Fruit fly (Drosophila melanogaster) whole organism, embryonic: ENCODE measurements around the gene CG8509.
A peak's percentile ranks its signal among the peaks of the same experiment; 100 is the strongest.

Source experiments
- Ada2b ChIP-seq: fragments of 200-800 bp; sonication (Bioruptor generic); IDR thresholded peaks from 2 replicates; pipeline ENCODE4 v1.3.6; 2022; ENCODE audit warnings: missing biosample characterization, missing genetic modification characterization
- Bgb ChIP-seq: fragments of 200-800 bp; sonication (Bioruptor generic); IDR thresholded peaks from 2 replicates; pipeline ENCODE4 v1.3.6; 2022; ENCODE audit warnings: missing biosample characterization, missing genetic modification characterization; ENCODE audit not compliant: partially characterized antibody
- CG1024 ChIP-seq: fragments of 200-800 bp; sonication (Bioruptor generic); IDR thresholded peaks from 2 replicates; pipeline ENCODE4 v1.3.6; 2022; ENCODE audit warnings: missing biosample characterization, missing genetic modification characterization
- CG10543 ChIP-seq: fragments of 200-800 bp; sonication (Bioruptor generic); optimal IDR thresholded peaks from 3 replicates; lab custom pipeline; 2017; ENCODE audit warnings: missing biosample characterization, mild to moderate bottlenecking, missing genetic modification characterization, moderate library complexity
- CG10565 ChIP-seq: fragments of 200-800 bp; sonication (Bioruptor generic); optimal IDR thresholded peaks from 3 replicates; lab custom pipeline; 2016; ENCODE audit warnings: missing biosample characterization, mild to moderate bottlenecking, missing genetic modification characterization
- CG10654 ChIP-seq: fragments of 200-800 bp; sonication (Bioruptor generic); optimal IDR thresholded peaks from 2 replicates; lab custom pipeline; 2016; ENCODE audit warnings: missing biosample characterization, missing genetic modification characterization
- CG11398 ChIP-seq: fragments of 200-800 bp; sonication (Bioruptor generic); optimal IDR thresholded peaks from 2 replicates; lab custom pipeline; 2016; ENCODE audit warnings: missing biosample characterization, missing genetic modification characterization
- CG12219 ChIP-seq: fragments of 200-800 bp; sonication (Bioruptor generic); optimal IDR thresholded peaks from 3 replicates; lab custom pipeline; 2018; ENCODE audit warnings: missing biosample characterization, mild to moderate bottlenecking, missing genetic modification characterization
- CG14441 ChIP-seq: fragments of 200-800 bp; sonication (Bioruptor generic); IDR thresholded peaks from 2 replicates; pipeline ENCODE4 v1.3.6; 2022; ENCODE audit warnings: missing biosample characterization, missing genetic modification characterization
- CG14710 ChIP-seq: fragments of 200-800 bp; sonication (Bioruptor generic); optimal IDR thresholded peaks from 3 replicates; lab custom pipeline; 2019; ENCODE audit warnings: missing biosample characterization, mild to moderate bottlenecking, missing genetic modification characterization, moderate library complexity
- CG14965 ChIP-seq: fragments of 200-800 bp; sonication (Bioruptor generic); optimal IDR thresholded peaks from 2 replicates; lab custom pipeline; 2016; ENCODE audit warnings: missing biosample characterization, missing genetic modification characterization, borderline replicate concordance
- CG15601 ChIP-seq: fragments of 200-800 bp; sonication (Bioruptor generic); optimal IDR thresholded peaks from 3 replicates; lab custom pipeline; 2019; ENCODE audit warnings: missing biosample characterization, mild to moderate bottlenecking, missing genetic modification characterization, moderate library complexity
- CG15696 ChIP-seq: fragments of 200-800 bp; sonication (Bioruptor generic); optimal IDR thresholded peaks from 2 replicates; lab custom pipeline; 2019; ENCODE audit warnings: missing biosample characterization, mild to moderate bottlenecking, missing genetic modification characterization, moderate library complexity
- CG16779 ChIP-seq: fragments of 200-800 bp; sonication (Bioruptor generic); IDR thresholded peaks from 2 replicates; pipeline ENCODE4 v1.3.6; 2022; ENCODE audit warnings: missing biosample characterization, missing genetic modification characterization
- CG1792 ChIP-seq: fragments of 200-800 bp; sonication (Bioruptor generic); optimal IDR thresholded peaks from 2 replicates; lab custom pipeline; 2016; ENCODE audit warnings: missing biosample characterization, missing genetic modification characterization
- CG2116 ChIP-seq: fragments of 200-800 bp; sonication (Bioruptor generic); optimal IDR thresholded peaks from 3 replicates; lab custom pipeline; 2018; ENCODE audit warnings: missing biosample characterization, mild to moderate bottlenecking, missing genetic modification characterization
- CG2678 ChIP-seq: fragments of 200-800 bp; sonication (Bioruptor generic); optimal IDR thresholded peaks from 3 replicates; lab custom pipeline; 2019; ENCODE audit warnings: missing biosample characterization, mild to moderate bottlenecking, missing genetic modification characterization, moderate library complexity
- CG34224 ChIP-seq: fragments of 200-800 bp; sonication (Bioruptor generic); IDR thresholded peaks from 3 replicates; pipeline ENCODE4 v1.3.6; 2022; ENCODE audit warnings: missing biosample characterization, missing genetic modification characterization; ENCODE audit not compliant: partially characterized antibody
- CG7963 ChIP-seq: fragments of 200-800 bp; sonication (Bioruptor generic); IDR thresholded peaks from 3 replicates; pipeline ENCODE4 v1.3.6; 2022; ENCODE audit warnings: missing biosample characterization, missing genetic modification characterization; ENCODE audit not compliant: partially characterized antibody
- CG9932 ChIP-seq: fragments of 200-800 bp; sonication (Bioruptor generic); IDR thresholded peaks from 2 replicates; pipeline ENCODE4 v1.3.6; 2022; ENCODE audit warnings: missing biosample characterization, missing genetic modification characterization
- CoRest ChIP-seq: fragments of 200-800 bp; sonication (Bioruptor generic); optimal IDR thresholded peaks from 3 replicates; lab custom pipeline; 2018; ENCODE audit warnings: missing biosample characterization, mild to moderate bottlenecking, missing genetic modification characterization, moderate library complexity
- CrebB ChIP-seq: fragments of 200-800 bp; sonication (Bioruptor generic); optimal IDR thresholded peaks from 3 replicates; lab custom pipeline; 2018; ENCODE audit warnings: missing biosample characterization, mild to moderate bottlenecking, missing genetic modification characterization
- Dad ChIP-seq: fragments of 200-800 bp; sonication (Bioruptor generic); optimal IDR thresholded peaks from 3 replicates; lab custom pipeline; 2016; ENCODE audit warnings: missing biosample characterization, missing genetic modification characterization
- Dfd ChIP-seq, 2 experiments: fragments of >200 bp; optimal IDR thresholded peaks; 2 replicates each; lab custom pipeline; 2017; ENCODE audit warnings: missing biosample characterization in 2 of 2, missing genetic modification characterization in 2 of 2
- Dip3 ChIP-seq: fragments of 200-800 bp; sonication (Bioruptor generic); optimal IDR thresholded peaks from 3 replicates; lab custom pipeline; 2016; ENCODE audit warnings: missing biosample characterization, missing genetic modification characterization
- Dp ChIP-seq: fragments of 200-800 bp; sonication (Bioruptor generic); optimal IDR thresholded peaks from 2 replicates; lab custom pipeline; 2018; ENCODE audit warnings: missing biosample characterization, mild to moderate bottlenecking, missing genetic modification characterization, moderate library complexity
- Hand ChIP-seq: fragments of 200-800 bp; sonication (Bioruptor generic); optimal IDR thresholded peaks from 2 replicates; lab custom pipeline; 2017; ENCODE audit warnings: mild to moderate bottlenecking, missing biosample characterization, missing genetic modification reagents, missing genetic modification characterization
- MESR4 ChIP-seq: fragments of 200-800 bp; sonication (Bioruptor generic); optimal IDR thresholded peaks from 2 replicates; lab custom pipeline; 2018; ENCODE audit warnings: missing biosample characterization, mild to moderate bottlenecking, missing genetic modification characterization, moderate library complexity
- Max ChIP-seq: fragments of 200-800 bp; sonication (Bioruptor generic); optimal IDR thresholded peaks from 2 replicates; lab custom pipeline; 2016; ENCODE audit warnings: missing biosample characterization, mild to moderate bottlenecking, missing genetic modification characterization
- Nf-YC ChIP-seq: fragments of 200-800 bp; optimal IDR thresholded peaks from 3 replicates; lab custom pipeline; 2019; ENCODE audit warnings: missing biosample characterization, mild to moderate bottlenecking, missing genetic modification characterization, moderate library complexity
- Rfx ChIP-seq: fragments of 200-800 bp; sonication (Bioruptor generic); IDR thresholded peaks from 2 replicates; pipeline ENCODE4 v1.3.6; 2022; ENCODE audit warnings: missing biosample characterization, missing genetic modification characterization
- Xrp1 ChIP-seq: fragments of 200-800 bp; sonication (Bioruptor generic); IDR thresholded peaks from 2 replicates; pipeline ENCODE4 v1.3.6; 2022; ENCODE audit warnings: missing biosample characterization, missing genetic modification characterization
- amos ChIP-seq: fragments of 200-800 bp; sonication (Bioruptor generic); IDR thresholded peaks from 2 replicates; pipeline ENCODE4 v1.3.6; 2022; ENCODE audit warnings: missing biosample characterization, missing genetic modification characterization; ENCODE audit not compliant: partially characterized antibody
- chinmo ChIP-seq: fragments of 200-800 bp; sonication (Bioruptor generic); IDR thresholded peaks from 4 replicates; pipeline ENCODE4 v1.3.6; 2022; ENCODE audit warnings: missing biosample characterization, missing genetic modification characterization; ENCODE audit not compliant: partially characterized antibody
- crol ChIP-seq: fragments of 200-800 bp; sonication (Bioruptor generic); IDR thresholded peaks from 2 replicates; pipeline ENCODE4 v1.3.6; 2022; ENCODE audit warnings: missing biosample characterization, missing genetic modification characterization
- exex ChIP-seq: fragments of 200-800 bp; sonication (Bioruptor generic); optimal IDR thresholded peaks from 4 replicates; lab custom pipeline; 2018; ENCODE audit warnings: missing biosample characterization, mild to moderate bottlenecking, missing genetic modification characterization, moderate library complexity
- fu2 ChIP-seq: fragments of 200-800 bp; sonication (Bioruptor generic); optimal IDR thresholded peaks from 2 replicates; lab custom pipeline; 2016; ENCODE audit warnings: missing biosample characterization, missing genetic modification characterization
- gcm2 ChIP-seq: fragments of 200-800 bp; sonication (Bioruptor generic); optimal IDR thresholded peaks from 2 replicates; lab custom pipeline; 2016; ENCODE audit warnings: missing biosample characterization, missing genetic modification characterization
- gem ChIP-seq: fragments of 200-800 bp; sonication (Bioruptor generic); optimal IDR thresholded peaks from 2 replicates; lab custom pipeline; 2019; ENCODE audit warnings: missing biosample characterization, mild to moderate bottlenecking, missing genetic modification characterization, moderate library complexity
- grau ChIP-seq: fragments of 200-800 bp; optimal IDR thresholded peaks from 3 replicates; lab custom pipeline; 2019; ENCODE audit warnings: missing biosample characterization, mild to moderate bottlenecking, missing genetic modification characterization, moderate library complexity
- gro ChIP-seq: fragments of 200-800 bp; sonication (Bioruptor generic); optimal IDR thresholded peaks from 2 replicates; lab custom pipeline; 2016; ENCODE audit warnings: missing biosample characterization, missing genetic modification characterization
- knrl ChIP-seq: fragments of 200-800 bp; sonication (Bioruptor generic); IDR thresholded peaks from 3 replicates; pipeline ENCODE4 v1.3.6; 2022; ENCODE audit warnings: missing biosample characterization, missing genetic modification characterization; ENCODE audit not compliant: partially characterized antibody
- nau ChIP-seq: fragments of 200-800 bp; sonication (Bioruptor generic); optimal IDR thresholded peaks from 3 replicates; lab custom pipeline; 2017; ENCODE audit warnings: missing biosample characterization, mild to moderate bottlenecking, missing genetic modification characterization, missing genetic modification reagents
- pnt ChIP-seq: fragments of 200-800 bp; sonication (Bioruptor generic); optimal IDR thresholded peaks from 3 replicates; lab custom pipeline; 2016; ENCODE audit warnings: missing biosample characterization, missing genetic modification characterization
- sob ChIP-seq: fragments of 200-800 bp; sonication (Bioruptor generic); IDR thresholded peaks from 2 replicates; pipeline ENCODE4 v1.3.6; 2022; ENCODE audit warnings: missing biosample characterization, missing genetic modification characterization
- stc ChIP-seq: fragments of 200-800 bp; sonication (Bioruptor generic); IDR thresholded peaks from 2 replicates; pipeline ENCODE4 v1.3.6; 2022; ENCODE audit warnings: missing biosample characterization, missing genetic modification characterization
- trem ChIP-seq: fragments of 200-800 bp; optimal IDR thresholded peaks from 3 replicates; lab custom pipeline; 2019; ENCODE audit warnings: missing biosample characterization, mild to moderate bottlenecking, missing genetic modification characterization, moderate library complexity
- wor ChIP-seq: fragments of 200-800 bp; sonication (Bioruptor generic); IDR thresholded peaks from 2 replicates; pipeline ENCODE4 v1.3.6; 2022; ENCODE audit warnings: missing biosample characterization, missing genetic modification characterization
- z ChIP-seq: fragments of 200-800 bp; sonication (Bioruptor generic); IDR thresholded peaks from 3 replicates; pipeline ENCODE4 v1.3.6; 2022; ENCODE audit warnings: missing biosample characterization, missing genetic modification characterization
- zfh1 ChIP-seq: fragments of 200-800 bp; sonication (Bioruptor generic); IDR thresholded peaks from 3 replicates; pipeline ENCODE4 v1.3.6; 2022; ENCODE audit warnings: missing biosample characterization, missing genetic modification characterization

CG8509 gene

DNA sequence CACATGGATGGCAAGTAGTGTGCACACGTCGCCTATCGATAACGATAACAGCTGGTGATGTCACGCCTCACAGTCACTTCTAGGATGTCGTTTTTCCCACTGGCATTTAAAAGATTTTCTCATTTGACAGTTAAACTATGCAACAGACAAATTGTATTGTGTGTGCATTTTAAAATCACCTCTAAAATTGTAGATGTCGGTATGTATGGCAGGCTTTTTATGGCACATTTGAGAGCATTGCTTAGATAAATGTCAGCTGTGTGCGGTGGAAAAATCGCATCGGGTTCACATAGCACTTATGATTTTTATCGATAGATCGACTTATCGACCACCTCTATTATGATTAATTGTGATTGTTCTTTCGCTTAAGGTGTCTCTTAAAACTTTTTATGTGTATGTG lies 34.8 kb downstream of the CG8509 start, which contains the start of the genes ArgRS and CG8578 (continued):
- TF ChIP-seq zfh1 (GFP tag; lab: Robert Waterston, UW) (peak; percentile 57; the same call in 1 of the 3 replicates), Bgb (GFP tag; lab: Robert Waterston, UW) (peak; percentile 71), CG2678 (tag; lab: Kevin White, UChicago) (no peak), crol (GFP tag; lab: Robert Waterston, UW) (no peak), fu2 (peak; percentile 38), amos (peak; percentile 72; the same call in 1 of the 2 replicates), CG11398 (GFP tag; lab: Kevin White, UChicago) (no peak), nau (GFP tag; lab: Kevin White, UChicago) (no peak), CG10565 (GFP tag; lab: Kevin White, UChicago) (no peak), Xrp1 (peak; percentile 51; the same call in 1 of the 2 replicates), wor (GFP tag; lab: Robert Waterston, UW) (no peak; the same call in 1 of the 2 replicates), Dfd (GFP tag; optimal IDR thresholded peaks at IDR 0.05; lab: Kevin White, UChicago) (no peak), Rfx (peak; percentile 83), CG16779 (no peak), CG10543 (GFP tag; lab: Kevin White, UChicago) (no peak), CG2116 (GFP tag; lab: Kevin White, UChicago) (peak; percentile 68), CrebB (tag; lab: Kevin White, UChicago) (no peak), CG34224 (GFP tag; lab: Robert Waterston, UW) (no peak; the same call in none of the 3 replicates), CG14710 (tag; lab: Kevin White, UChicago) (peak; percentile 64), gcm2 (no peak), Hand (no peak), CG15601 (no peak), CG10654 (GFP tag; lab: Kevin White, UChicago) (no peak), CG1024 (GFP tag; lab: Robert Waterston, UW) (0 out of 2 replicates have a peak, but pooled peaks have one; percentile 34), sob (GFP tag; lab: Robert Waterston, UW) (peak; percentile 48), gro (GFP tag; lab: Kevin White, UChicago) (peak; percentile 84), Max (GFP tag; lab: Kevin White, UChicago) (peak; percentile 39), CG14441 (GFP tag; lab: Robert Waterston, UW) (peak; percentile 71), CoRest (peak; percentile 54), chinmo (peak; percentile 72; the same call in 2 of the 4 replicates), grau (peak; percentile 53), Dip3 (peak; percentile 13), Ada2b (GFP tag; lab: Robert Waterston, UW) (no peak), CG15696 (tag; lab: Kevin White, UChicago) (no peak), CG7963 (0 out of 3 replicates have a peak, but pooled peaks have one; percentile 47), z (GFP tag; lab: Robert Waterston, UW) (no peak), exex (tag; lab: Kevin White, UChicago) (peak; percentile 29), trem (peak; percentile 40), knrl (peak; percentile 91), CG14965 (GFP tag; lab: Kevin White, UChicago) (no peak), CG1792 (GFP tag; lab: Kevin White, UChicago) (peak; percentile 21), CG9932 (no peak), Nf-YC (peak; percentile 63), pnt (peak; percentile 86), Dp (peak; percentile 22), MESR4 (GFP tag; lab: Kevin White, UChicago) (peak; percentile 24), gem (tag; lab: Kevin White, UChicago) (peak; percentile 53), stc (GFP tag; lab: Robert Waterston, UW) (peak; percentile 60; the same call in 1 of the 2 replicates), CG12219 (GFP tag; lab: Kevin White, UChicago) (no peak), Dad (GFP tag; lab: Kevin White, UChicago) (peak; percentile 80)
